Worm (Caenorhabditis elegans) whole organism, late embryonic: ENCODE data around the gene C50F4.8.

Experiments
- C38D4.7 ChIP-seq: fragments of 200-800 bp; sonication (Bioruptor generic); optimal IDR thresholded peaks from 2 replicates; lab custom pipeline; 2018; ENCODE audit warnings: mild to moderate bottlenecking, missing genetic modification characterization, moderate library complexity, missing compliant biosample characterization
- ztf-16 ChIP-seq: sonication (generic microtip); optimal IDR thresholded peaks from 2 replicates; lab custom pipeline; 2017; ENCODE audit warnings: missing genetic modification characterization, missing compliant biosample characterization

DNA sequence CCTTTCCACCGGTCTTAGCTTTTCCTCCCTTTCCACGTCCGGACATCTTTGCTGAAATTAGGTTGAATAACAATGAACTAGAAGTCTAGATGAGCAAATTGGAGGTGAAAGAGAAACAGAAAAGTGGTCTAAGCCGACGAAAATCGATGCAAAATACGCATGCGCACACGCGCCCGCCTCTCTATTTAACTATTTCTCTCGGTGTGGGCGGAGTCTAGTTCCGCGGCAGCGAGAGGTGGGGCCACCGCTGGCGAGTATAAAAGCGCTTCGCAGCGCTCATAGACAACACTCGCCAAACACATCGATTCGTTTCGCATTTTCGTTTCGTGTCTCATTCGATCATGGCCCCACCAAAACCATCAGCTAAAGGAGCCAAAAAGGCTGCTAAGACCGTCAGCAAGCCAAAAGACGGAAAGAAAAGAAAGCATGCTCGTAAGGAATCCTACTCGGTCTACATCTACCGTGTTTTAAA lies 26.6 kb upstream of the C50F4.8 start, which contains the start of the genes his-35 and his-41:
- TF ChIP-seq C38D4.7 (GFP tag; lab: Kevin White, UChicago): no peak
- no peak for TF ChIP-seq ztf-16 (tag; lab: Kevin White, UChicago)
